ENCODE assay signal across 3 worm cellular contexts in genomic region chrIII:5566496-5566895, ce11.
TF ChIP-seq lines count a peak whose summit lies in the region.

No protein-coding gene starts in this region.

TF ChIP-seq in whole organism, L1 larva, 84 proteins besides CTCF, POLR2A, EP300 and RAD21:
- TF ChIP-seq elt-3 (tag; optimal IDR thresholded peaks at IDR 0.05; lab: Kevin White, UChicago) (no peak), lin-15B (tag; optimal IDR thresholded peaks at IDR 0.05; lab: Kevin White, UChicago) (no peak), pag-3 (tag; optimal IDR thresholded peaks at IDR 0.05; lab: Kevin White, UChicago; ENCODE audit: borderline replicate concordance, insufficient read depth) (no peak), elt-2 (tag; optimal IDR thresholded peaks at IDR 0.05; lab: Kevin White, UChicago) (no peak), nhr-85 (tag; lab: Kevin White, UChicago) (peak; percentile 51), mef-2 (tag; optimal IDR thresholded peaks at IDR 0.05; lab: Kevin White, UChicago) (no peak), ets-5 (GFP tag; IDR thresholded peaks at IDR 0.05; lab: Robert Waterston, UW) (no peak), C16A3.4 (tag; optimal IDR thresholded peaks at IDR 0.05; lab: Kevin White, UChicago) (no peak)

TF ChIP-seq in whole organism, L4 larva, 104 proteins besides CTCF, POLR2A, EP300 and RAD21:
- TF ChIP-seq snpc-1.2 (GFP tag; IDR thresholded peaks at IDR 0.05; lab: Robert Waterston, UW), result no peak
- TF ChIP-seq R02D3.7 (tag; optimal IDR thresholded peaks at IDR 0.05; lab: Kevin White, UChicago), result no peak
- no peak for TF ChIP-seq lin-39 (tag; optimal IDR thresholded peaks at IDR 0.05; lab: Kevin White, UChicago)
- TF ChIP-seq aly-2 (tag; optimal IDR thresholded peaks at IDR 0.05; lab: Kevin White, UChicago), result no peak
- TF ChIP-seq nhr-237 (tag; optimal IDR thresholded peaks at IDR 0.05; lab: Kevin White, UChicago), result no peak
- TF ChIP-seq vab-7 (GFP tag; IDR thresholded peaks at IDR 0.05; lab: Robert Waterston, UW), result no peak
- TF ChIP-seq set-16 (GFP tag; IDR thresholded peaks at IDR 0.05; lab: Robert Waterston, UW), result peak; percentile 50
- TF ChIP-seq lin-38 (GFP tag; IDR thresholded peaks at IDR 0.05; lab: Robert Waterston, UW), result no peak
- TF ChIP-seq unc-62 (GFP tag; optimal IDR thresholded peaks at IDR 0.05 in 1 of 2; lab: Kevin White, UChicago), result peak in 1 of 2 experiments; percentile 68
- no peak for TF ChIP-seq unc-62 (tag; optimal IDR thresholded peaks at IDR 0.05; lab: Kevin White, UChicago)
- no peak for TF ChIP-seq lin-29 (GFP tag; IDR thresholded peaks at IDR 0.05; lab: Robert Waterston, UW)

TF ChIP-seq in whole organism, midembryonic, 9 proteins besides CTCF, POLR2A, EP300 and RAD21:
- TF ChIP-seq ztf-29 (GFP tag; IDR thresholded peaks at IDR 0.05; lab: Robert Waterston, UW) (no peak), tab-1 (GFP tag; IDR thresholded peaks at IDR 0.05; lab: Robert Waterston, UW) (no peak), ztf-23 (GFP tag; IDR thresholded peaks at IDR 0.05; lab: Robert Waterston, UW) (peak; percentile 44; the same call in 1 of the 2 replicates)
TF ChIP-seq in whole organism, midembryonic: peak in this region for 1.
